Worm (Caenorhabditis elegans) whole organism, L4/young adult: ENCODE data around the gene nhr-275.

ENCODE experiments used
- W03F9.2 ChIP-seq: fragments of 150-350 bp; optimal IDR thresholded peaks from 2 replicates; lab custom pipeline; 2014; ENCODE audit warnings: missing biosample characterization, missing genetic modification characterization
- dao-5 ChIP-seq: sonication (generic microtip); optimal IDR thresholded peaks from 2 replicates; lab custom pipeline; 2016; ENCODE audit warnings: missing genotype, missing genetic modification characterization, moderate library complexity, missing compliant biosample characterization
- him-1 ChIP-seq: sonication (generic microtip); optimal IDR thresholded peaks from 2 replicates; lab custom pipeline; 2016; ENCODE audit warnings: missing genotype, missing genetic modification reagents, missing genetic modification characterization, missing compliant biosample characterization

ce11 chrV:2306383-2306782 is 39.5 kb upstream of the nhr-275 start:
- TF ChIP-seq W03F9.2 (tag; lab: Kevin White, UChicago): no peak
- TF ChIP-seq him-1 (tag; lab: Kevin White, UChicago): no peak
- no peak for TF ChIP-seq dao-5 (tag; lab: Kevin White, UChicago)
